Fruit fly (Drosophila melanogaster) S2 (cell line): ENCODE measurements around the gene RpS12.

ENCODE experiments used
- CG8478 ChIP-seq: fragments of >200 bp; optimal IDR thresholded peaks from 2 replicates; lab custom pipeline; 2018
- CTCF ChIP-seq, 2 experiments: fragments of >200 bp; optimal IDR thresholded peaks; 2 replicates each; lab custom pipeline; 2018

DNA sequence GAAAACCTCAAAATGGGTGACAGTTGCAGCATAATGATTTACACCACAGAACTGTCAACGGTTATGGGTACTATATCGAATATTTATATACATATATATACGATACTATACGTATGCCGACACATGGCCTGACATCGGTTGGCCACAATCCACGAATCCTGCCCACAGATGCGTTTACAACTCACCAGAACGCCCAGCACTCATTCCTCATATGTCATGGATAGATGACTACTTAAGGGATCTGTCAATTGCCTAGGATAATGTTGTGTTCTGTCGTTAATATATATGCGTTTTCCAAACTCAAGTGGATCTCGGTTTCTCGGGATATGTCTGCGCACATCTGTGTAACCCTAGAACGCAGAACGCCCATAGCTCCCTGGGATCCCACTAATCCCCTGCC lies 35.3 kb downstream of the RpS12 start:
- TF ChIP-seq CG8478 (lab: Kevin White, UChicago) (no peak), CTCF (optimal IDR thresholded peaks at IDR 0.05; lab: Kevin White, UChicago) (no peak)
